Worm (Caenorhabditis elegans) whole organism, L2 larva: ENCODE measurements around the gene plc-4.
A peak's percentile ranks its signal among the peaks of the same experiment; 100 is the strongest.

Source experiments
- ceh-82 ChIP-seq: fragments of 150-350 bp; optimal IDR thresholded peaks from 2 replicates; lab custom pipeline; 2014; ENCODE audit warnings: missing biosample characterization, missing genetic modification characterization
- lin-13 ChIP-seq: fragments of 150-350 bp; optimal IDR thresholded peaks from 2 replicates; lab custom pipeline; 2014; ENCODE audit warnings: missing biosample characterization, missing genetic modification reagents, missing genetic modification characterization
- nhr-11 ChIP-seq: fragments of 150-350 bp; optimal IDR thresholded peaks from 2 replicates; lab custom pipeline; 2014; ENCODE audit warnings: missing biosample characterization, missing genetic modification characterization
- nhr-6 ChIP-seq: fragments of 150-350 bp; optimal IDR thresholded peaks from 2 replicates; lab custom pipeline; 2014; ENCODE audit warnings: missing biosample characterization, missing genetic modification characterization
- skn-1 ChIP-seq: sonication (generic microtip); optimal IDR thresholded peaks from 2 replicates; lab custom pipeline; 2017; ENCODE audit warnings: missing biosample characterization, missing genetic modification characterization

- no peak for TF ChIP-seq ceh-82
- no peak for TF ChIP-seq skn-1 (tag; lab: Kevin White, UChicago)
- no peak for TF ChIP-seq nhr-11 (tag; lab: Kevin White, UChicago)
- TF ChIP-seq nhr-6 (tag; lab: Kevin White, UChicago): no peak
- TF ChIP-seq lin-13 (GFP tag; lab: Kevin White, UChicago): peak; percentile 53
Observed at ce11 chrIV:7561614-7562142, 49.2 kb upstream of the plc-4 start, which contains the start of gene ima-3.
